Worm (Caenorhabditis elegans): Measurements from ENCODE around the gene F52E10.4.

The F52E10.4 gene

ce11 chrX:16335396-16335795 is 42.6 kb upstream of the F52E10.4 start:
- no peak for TF ChIP-seq nhr-28 (tag; optimal IDR thresholded peaks at IDR 0.05)
- no peak for TF ChIP-seq ceh-39 (tag; optimal IDR thresholded peaks at IDR 0.05)
- no peak for TF ChIP-seq nhr-2 (tag; optimal IDR thresholded peaks at IDR 0.05)
- no peak for TF ChIP-seq unc-62 (GFP tag; optimal IDR thresholded peaks at IDR 0.05)
- no peak for TF ChIP-seq lsy-2 (tag; optimal IDR thresholded peaks at IDR 0.05)
- TF ChIP-seq elt-3 (tag; optimal IDR thresholded peaks at IDR 0.05), result no peak
- TF ChIP-seq zip-8 (tag; optimal IDR thresholded peaks at IDR 0.05), result no peak
- no peak for TF ChIP-seq ceh-43 (GFP tag; optimal IDR thresholded peaks at IDR 0.05)
- TF ChIP-seq lin-32 (GFP tag; optimal IDR thresholded peaks at IDR 0.05), result no peak
- no peak for TF ChIP-seq tbx-8 (GFP tag; optimal IDR thresholded peaks at IDR 0.05)
- TF ChIP-seq bed-3 (GFP tag; optimal IDR thresholded peaks at IDR 0.05), result no peak
- TF ChIP-seq unc-120 (tag; optimal IDR thresholded peaks at IDR 0.05; ENCODE audit: poor library complexity, severe bottlenecking), result no peak

ce11 chrX:16331932-16332485 is 39.2 kb upstream of the F52E10.4 start, which contains the start of gene taf-3:
Gene taf-3 (plus strand): TSS chrX:16332435.
- TF ChIP-seq unc-62 (GFP tag; optimal IDR thresholded peaks at IDR 0.05) (peak; percentile 54), elt-3 (tag; optimal IDR thresholded peaks at IDR 0.05) (no peak), ham-2 (GFP tag; optimal IDR thresholded peaks at IDR 0.05) (peak; percentile 56), pha-4 (tag; optimal IDR thresholded peaks at IDR 0.05) (peak; percentile 94), nhr-2 (tag; optimal IDR thresholded peaks at IDR 0.05) (peak; percentile 15), mep-1 (tag; optimal IDR thresholded peaks at IDR 0.05) (peak; percentile 74), ces-1 (GFP tag; optimal IDR thresholded peaks at IDR 0.05) (peak; percentile 64), mab-5 (tag; optimal IDR thresholded peaks at IDR 0.05) (no peak), hlh-1 (tag; optimal IDR thresholded peaks at IDR 0.05) (peak; percentile 71)

- no peak for TF ChIP-seq nhr-12 (tag; optimal IDR thresholded peaks at IDR 0.05)
- no peak for TF ChIP-seq M03D4.4 (tag; optimal IDR thresholded peaks at IDR 0.05)
- no peak for TF ChIP-seq zip-8 (tag; optimal IDR thresholded peaks at IDR 0.05)
- no peak for TF ChIP-seq pha-4 (tag; optimal IDR thresholded peaks at IDR 0.05)
- no peak for TF ChIP-seq mls-2 (tag; optimal IDR thresholded peaks at IDR 0.05)
- TF ChIP-seq cnd-1 (tag; optimal IDR thresholded peaks at IDR 0.05), result no peak
- no peak for TF ChIP-seq elt-3 (tag; optimal IDR thresholded peaks at IDR 0.05)
- TF ChIP-seq ceh-39 (tag; optimal IDR thresholded peaks at IDR 0.05), result no peak
- no peak for TF ChIP-seq blmp-1 (tag; optimal IDR thresholded peaks at IDR 0.05)
Measured at ce11 chrX:16331425-16331824, 38.6 kb upstream of the F52E10.4 start.

- no peak for TF ChIP-seq sptf-1 (tag; optimal IDR thresholded peaks at IDR 0.05)
Measured at ce11 chrX:16328328-16328727, 35.5 kb upstream of the F52E10.4 start, which contains the start of gene C11G6.2. Gene C11G6.2 (plus strand): TSS chrX:16328628.

- no peak for TF ChIP-seq mls-2 (tag; optimal IDR thresholded peaks at IDR 0.05)
- peak; percentile 8 for TF ChIP-seq zip-8 (tag; optimal IDR thresholded peaks at IDR 0.05)
Measured at ce11 chrX:16327229-16327628, 34.4 kb upstream of the F52E10.4 start.

ce11 chrX:16324222-16324621 is 31.4 kb upstream of the F52E10.4 start:
- TF ChIP-seq unc-120 (tag; optimal IDR thresholded peaks at IDR 0.05; ENCODE audit: poor library complexity, severe bottlenecking) (no peak), pha-4 (tag; optimal IDR thresholded peaks at IDR 0.05) (no peak), nhr-237 (tag; optimal IDR thresholded peaks at IDR 0.05) (no peak), snpc-4 (tag; optimal IDR thresholded peaks at IDR 0.05) (no peak), sptf-1 (tag; optimal IDR thresholded peaks at IDR 0.05) (no peak)

ce11 chrX:16321864-16322263 is 29.0 kb upstream of the F52E10.4 start:
- peak; percentile 45 for TF ChIP-seq ces-1 (GFP tag; optimal IDR thresholded peaks at IDR 0.05)
- no peak for TF ChIP-seq pha-4 (tag; optimal IDR thresholded peaks at IDR 0.05)

ce11 chrX:16321327-16321726 is 28.5 kb upstream of the F52E10.4 start:
- TF ChIP-seq ham-2 (GFP tag; optimal IDR thresholded peaks at IDR 0.05) (no peak), pha-4 (tag; optimal IDR thresholded peaks at IDR 0.05) (no peak), hlh-1 (tag; optimal IDR thresholded peaks at IDR 0.05) (peak; percentile 85)
